Worm (Caenorhabditis elegans) whole organism, mixed stage, embryonic: ENCODE results near the gene npax-1.

Experiments
- bed-3 ChIP-seq: fragments of 200-800 bp; sonication (Bioruptor generic); optimal IDR thresholded peaks from 3 replicates; lab custom pipeline; 2018; ENCODE audit warnings: mild to moderate bottlenecking, missing genetic modification characterization, moderate library complexity, missing compliant biosample characterization
- elt-1 ChIP-seq: sonication (generic microtip); optimal IDR thresholded peaks from 2 replicates; lab custom pipeline; 2017; ENCODE audit warnings: missing genetic modification characterization, mild to moderate bottlenecking, missing compliant biosample characterization, antibody characterized with exemption, moderate library complexity, borderline replicate concordance; ENCODE audit not compliant: insufficient read depth
- elt-3 ChIP-seq: fragments of 150-350 bp; optimal IDR thresholded peaks from 2 replicates; lab custom pipeline; 2014; ENCODE audit warnings: missing biosample characterization, missing genetic modification characterization
- lsy-2 ChIP-seq: fragments of 150-350 bp; optimal IDR thresholded peaks from 2 replicates; lab custom pipeline; 2014; ENCODE audit warnings: missing biosample characterization, missing genetic modification characterization
- mep-1 ChIP-seq: fragments of 150-350 bp; optimal IDR thresholded peaks from 2 replicates; lab custom pipeline; 2017; ENCODE audit warnings: missing biosample characterization, missing genetic modification reagents, missing genetic modification characterization, inconsistent platforms
- nhr-237 ChIP-seq: fragments of 150-350 bp; optimal IDR thresholded peaks from 2 replicates; lab custom pipeline; 2014; ENCODE audit warnings: missing biosample characterization, missing genetic modification characterization
- nhr-28 ChIP-seq: fragments of 150-350 bp; optimal IDR thresholded peaks from 2 replicates; lab custom pipeline; 2014; ENCODE audit warnings: missing biosample characterization, missing genetic modification characterization
- nhr-76 ChIP-seq: sonication (generic microtip); optimal IDR thresholded peaks from 2 replicates; lab custom pipeline; 2017; ENCODE audit warnings: missing biosample characterization, missing genetic modification characterization
- pha-4 ChIP-seq: fragments of 150-350 bp; optimal IDR thresholded peaks from 2 replicates; lab custom pipeline; 2018; ENCODE audit warnings: missing biosample characterization, missing genetic modification reagents, missing genetic modification characterization
- snpc-4 ChIP-seq: fragments of 150-350 bp; optimal IDR thresholded peaks from 2 replicates; lab custom pipeline; 2014; ENCODE audit warnings: missing biosample characterization, missing genetic modification characterization
- tbx-8 ChIP-seq: fragments of 200-800 bp; sonication (Bioruptor generic); optimal IDR thresholded peaks from 2 replicates; lab custom pipeline; 2018; ENCODE audit warnings: mild to moderate bottlenecking, missing genetic modification characterization, moderate library complexity, missing compliant biosample characterization
- unc-120 ChIP-seq: sonication (generic microtip); optimal IDR thresholded peaks from 2 replicates; lab custom pipeline; 2017; ENCODE audit warnings: missing genetic modification characterization, missing compliant biosample characterization; ENCODE audit not compliant: poor library complexity, severe bottlenecking
- unc-39 ChIP-seq: fragments of 150-350 bp; optimal IDR thresholded peaks from 2 replicates; lab custom pipeline; 2014; ENCODE audit warnings: missing biosample characterization, missing genetic modification characterization
- unc-62 ChIP-seq: fragments of 150-350 bp; optimal IDR thresholded peaks from 2 replicates; lab custom pipeline; 2014; ENCODE audit warnings: missing biosample characterization, missing genetic modification reagents, missing genetic modification characterization

DNA sequence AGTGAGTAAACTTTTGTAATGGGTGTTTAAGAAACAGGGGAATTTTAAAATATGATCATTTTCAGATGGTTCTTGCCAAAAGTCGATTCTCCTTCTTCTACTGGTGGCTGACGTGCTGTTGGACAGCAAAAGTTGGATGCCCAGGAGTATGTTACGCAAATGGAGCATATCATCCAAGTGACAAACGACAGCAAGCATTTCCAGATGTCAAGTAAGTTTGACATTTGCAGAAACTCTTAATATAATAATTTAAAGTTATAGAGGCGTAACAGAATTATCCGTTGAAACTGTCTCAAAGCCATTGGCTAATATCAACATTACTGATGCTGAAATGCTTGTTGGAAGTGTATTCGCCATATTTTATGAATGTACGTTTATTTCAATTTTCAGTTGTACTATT lies 16.9 kb upstream of the npax-1 start:
- TF ChIP-seq nhr-76 (no peak), mep-1 (tag; lab: Kevin White, UChicago) (no peak), unc-62 (GFP tag; lab: Kevin White, UChicago) (no peak), elt-1 (tag; lab: Kevin White, UChicago) (no peak), elt-3 (tag; lab: Kevin White, UChicago) (no peak), nhr-237 (no peak), pha-4 (no peak), tbx-8 (GFP tag; lab: Kevin White, UChicago) (no peak), nhr-28 (no peak), unc-120 (tag; lab: Kevin White, UChicago) (no peak), snpc-4 (tag; lab: Kevin White, UChicago) (no peak), unc-39 (no peak), lsy-2 (tag; lab: Kevin White, UChicago) (no peak), bed-3 (GFP tag; lab: Kevin White, UChicago) (no peak)
